Worm (Caenorhabditis elegans) whole organism, L1 larva: Measurements from ENCODE around the gene clec-228.
A peak's percentile ranks its signal among the peaks of the same experiment; 100 is the strongest.

Source experiments
- ceh-8 ChIP-seq: fragments of 200-800 bp; sonication (Bioruptor generic); optimal IDR thresholded peaks from 2 replicates; lab custom pipeline; 2018; ENCODE audit warnings: mild to moderate bottlenecking, missing genetic modification characterization, moderate library complexity, missing compliant biosample characterization
- efl-1 ChIP-seq, 4 experiments: fragments of 150-350 bp; optimal IDR thresholded peaks in 3 of 4; peaks in 1 of 4; 1 replicate in 1 of 4; 2 replicates in 3 of 4; lab custom pipeline; 2014; ENCODE audit warnings: missing biosample characterization in 2 of 4, missing genetic modification characterization in 2 of 4, missing genetic modification reagents in 2 of 4
- ets-5 ChIP-seq: fragments of 200-800 bp; sonication (Bioruptor generic); IDR thresholded peaks from 2 replicates; pipeline ENCODE4 v1.3.6; 2022; ENCODE audit warnings: missing genetic modification characterization, missing compliant biosample characterization
- fkh-8 ChIP-seq: sonication (generic microtip); optimal IDR thresholded peaks from 2 replicates; lab custom pipeline; 2016; ENCODE audit warnings: mild to moderate bottlenecking, missing genetic modification characterization, missing compliant biosample characterization
- nhr-28 ChIP-seq: fragments of 150-350 bp; optimal IDR thresholded peaks from 2 replicates; lab custom pipeline; 2014; ENCODE audit warnings: missing biosample characterization, missing genetic modification characterization

The clec-228 gene

ce11 chrV:15293865-15294264 lies 45.4 kb downstream of the clec-228 start, which contains the start of gene str-96:
Gene str-96, minus strand, starts transcription at chrV:15293965.
- TF ChIP-seq ets-5 (GFP tag; lab: Robert Waterston, UW): no peak
- peak; percentile 32 for TF ChIP-seq fkh-8 (tag; lab: Kevin White, UChicago)
- peak; percentile 86 for TF ChIP-seq ceh-8
- TF ChIP-seq, all 84 proteins: peak for 2

- TF ChIP-seq efl-1 (optimal IDR thresholded peaks at IDR 0.05; lab: Kevin White, UChicago) (no peak), efl-1 (GFP tag; optimal IDR thresholded peaks at IDR 0.05 in 1 of 2; lab: Kevin White, UChicago) (peak in 1 of 2 experiments; percentile 12), nhr-28 (tag; lab: Kevin White, UChicago) (no peak)
- TF ChIP-seq, all 84 proteins: peak for 1
These were observed 48.3 kb downstream of the clec-228 start, which contains the start of gene cyp-34A2 for ce11 chrV:15290995-15291394. Gene cyp-34A2, minus strand, starts transcription at chrV:15291095.
